Worm (Caenorhabditis elegans): Measurements from ENCODE around the gene nhr-53.

DNA sequence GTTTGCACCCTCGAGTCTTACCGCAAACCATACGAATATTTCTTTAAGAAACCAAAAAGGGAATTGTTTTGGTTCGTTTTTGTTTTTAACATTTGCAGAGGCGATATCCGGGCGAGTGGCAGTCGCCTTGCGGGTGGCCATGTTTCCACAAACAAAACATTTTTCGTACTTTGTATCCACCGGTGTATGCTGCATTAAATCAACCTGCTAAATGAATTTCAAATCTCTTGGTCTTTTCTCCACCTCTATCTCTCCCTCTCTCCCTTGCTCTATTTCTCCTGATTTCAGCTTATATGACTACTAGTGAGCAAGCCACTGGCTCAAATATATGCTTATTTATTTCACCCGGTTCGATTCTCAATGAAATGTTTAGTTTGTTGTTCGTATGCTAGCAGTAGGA, 24.9 kb downstream of the nhr-53 start, which contains the start of gene nhr-52:
- no peak for TF ChIP-seq lin-13 (tag; optimal IDR thresholded peaks at IDR 0.05)
- TF ChIP-seq ceh-43 (GFP tag; optimal IDR thresholded peaks at IDR 0.05): no peak
- TF ChIP-seq mep-1 (tag; optimal IDR thresholded peaks at IDR 0.05): no peak
- no peak for TF ChIP-seq blmp-1 (tag; optimal IDR thresholded peaks at IDR 0.05)
- TF ChIP-seq elt-1 (tag; optimal IDR thresholded peaks at IDR 0.05; ENCODE audit: borderline replicate concordance, insufficient read depth): no peak
- no peak for TF ChIP-seq unc-62 (GFP tag; optimal IDR thresholded peaks at IDR 0.05)
- TF ChIP-seq unc-120 (tag; optimal IDR thresholded peaks at IDR 0.05; ENCODE audit: poor library complexity, severe bottlenecking): no peak
- TF ChIP-seq snpc-4 (tag; optimal IDR thresholded peaks at IDR 0.05): no peak
- TF ChIP-seq ztf-11 (tag; optimal IDR thresholded peaks at IDR 0.05): no peak
- no peak for TF ChIP-seq hlh-1 (tag; optimal IDR thresholded peaks at IDR 0.05)

Measured in whole organism, mixed stage, embryonic.